Fruit fly (Drosophila melanogaster) whole organism, prepupa: ENCODE results near the gene kat-60L1.

ENCODE experiments used
- Blimp-1 ChIP-seq: fragments of 200-800 bp; sonication (Bioruptor generic); optimal IDR thresholded peaks from 3 replicates; lab custom pipeline; 2017; ENCODE audit warnings: missing biosample characterization, missing genetic modification characterization, mild to moderate bottlenecking, moderate library complexity, missing genetic modification reagents
- CG10631 ChIP-seq: fragments of 200-800 bp; sonication (Bioruptor generic); optimal IDR thresholded peaks from 2 replicates; lab custom pipeline; 2016; ENCODE audit warnings: missing biosample characterization, missing genetic modification characterization
- CG10669 ChIP-seq: fragments of 200-800 bp; sonication (Bioruptor generic); optimal IDR thresholded peaks from 3 replicates; lab custom pipeline; 2018; ENCODE audit warnings: missing biosample characterization, mild to moderate bottlenecking, missing genetic modification characterization, moderate library complexity
- CG11294 ChIP-seq: fragments of 200-800 bp; sonication (Bioruptor generic); IDR thresholded peaks from 2 replicates; pipeline ENCODE4 v1.3.6; 2022; ENCODE audit warnings: missing biosample characterization, missing genetic modification characterization
- CG11762 ChIP-seq: fragments of 200-800 bp; sonication (Bioruptor generic); optimal IDR thresholded peaks from 3 replicates; lab custom pipeline; 2016; ENCODE audit warnings: missing biosample characterization, missing genetic modification characterization; ENCODE audit not compliant: insufficient read depth
- CG11902 ChIP-seq: fragments of 200-800 bp; sonication (Bioruptor generic); optimal IDR thresholded peaks from 3 replicates; lab custom pipeline; 2016; ENCODE audit warnings: missing biosample characterization, missing genetic modification characterization
- CG15336 ChIP-seq: fragments of 200-800 bp; sonication (Bioruptor generic); IDR thresholded peaks from 2 replicates; pipeline ENCODE4 v1.3.6; 2022; ENCODE audit warnings: missing biosample characterization, missing genetic modification characterization
- CG16779 ChIP-seq: fragments of 200-800 bp; sonication (Bioruptor generic); optimal IDR thresholded peaks from 3 replicates; lab custom pipeline; 2017; ENCODE audit warnings: missing biosample characterization, mild to moderate bottlenecking, missing genetic modification characterization
- CG3032 ChIP-seq: fragments of 200-800 bp; optimal IDR thresholded peaks from 2 replicates; lab custom pipeline; 2019; ENCODE audit warnings: missing biosample characterization, mild to moderate bottlenecking, missing genetic modification characterization, moderate library complexity
- CG31627 ChIP-seq: fragments of 200-800 bp; sonication (Bioruptor generic); optimal IDR thresholded peaks from 3 replicates; lab custom pipeline; 2016; ENCODE audit warnings: missing biosample characterization, missing genetic modification characterization
- CG3919 ChIP-seq: fragments of 200-800 bp; sonication (Bioruptor generic); optimal IDR thresholded peaks from 3 replicates; lab custom pipeline; 2016; ENCODE audit warnings: missing biosample characterization, missing genetic modification characterization
- CG4318 ChIP-seq: fragments of 200-800 bp; sonication (Bioruptor generic); optimal IDR thresholded peaks from 3 replicates; lab custom pipeline; 2017; ENCODE audit warnings: missing biosample characterization, mild to moderate bottlenecking, missing genetic modification characterization
- CG6163 ChIP-seq: fragments of 200-800 bp; sonication (Bioruptor generic); IDR thresholded peaks from 3 replicates; pipeline ENCODE4 v1.3.6; 2022; ENCODE audit warnings: missing biosample characterization, missing genetic modification characterization
- CG6276 ChIP-seq: fragments of 200-800 bp; sonication (Bioruptor generic); optimal IDR thresholded peaks from 2 replicates; lab custom pipeline; 2017; ENCODE audit warnings: missing biosample characterization, mild to moderate bottlenecking, missing genetic modification characterization
- CG6792 ChIP-seq: fragments of 200-800 bp; sonication (Bioruptor generic); optimal IDR thresholded peaks from 3 replicates; lab custom pipeline; 2016; ENCODE audit warnings: missing biosample characterization, missing genetic modification characterization
- CG6808 ChIP-seq: fragments of 200-800 bp; sonication (Bioruptor generic); optimal IDR thresholded peaks from 3 replicates; lab custom pipeline; 2017; ENCODE audit warnings: missing biosample characterization, missing genetic modification characterization, mild to moderate bottlenecking, moderate library complexity, missing genetic modification reagents
- CG6854 ChIP-seq: fragments of 200-800 bp; sonication (Bioruptor generic); optimal IDR thresholded peaks from 2 replicates; lab custom pipeline; 2017; ENCODE audit warnings: missing biosample characterization, mild to moderate bottlenecking, missing genetic modification characterization
- CG7368 ChIP-seq: fragments of 200-800 bp; sonication (Bioruptor generic); optimal IDR thresholded peaks from 3 replicates; lab custom pipeline; 2016; ENCODE audit warnings: missing biosample characterization, missing genetic modification characterization
- CG8119 ChIP-seq: fragments of 200-800 bp; sonication (Bioruptor generic); IDR thresholded peaks from 3 replicates; pipeline ENCODE4 v1.3.6; 2022; ENCODE audit warnings: missing biosample characterization, missing genetic modification characterization
- CG8319 ChIP-seq: fragments of 200-800 bp; sonication (Bioruptor generic); optimal IDR thresholded peaks from 3 replicates; lab custom pipeline; 2016; ENCODE audit warnings: missing biosample characterization, missing genetic modification characterization
- CG9139 ChIP-seq: fragments of 200-800 bp; sonication (Bioruptor generic); optimal IDR thresholded peaks from 3 replicates; lab custom pipeline; 2017; ENCODE audit warnings: missing biosample characterization, mild to moderate bottlenecking, missing genetic modification characterization
- Eip75B ChIP-seq: fragments of 200-800 bp; sonication (Bioruptor generic); optimal IDR thresholded peaks from 3 replicates; lab custom pipeline; 2016; ENCODE audit warnings: missing biosample characterization, missing genetic modification characterization
- Eip78C ChIP-seq: fragments of 200-800 bp; sonication (Bioruptor generic); peaks from one replicate; lab custom pipeline; 2016; ENCODE audit warnings: missing biosample characterization, missing genetic modification characterization
- Eip93F ChIP-seq: fragments of 200-800 bp; sonication (Bioruptor generic); optimal IDR thresholded peaks from 2 replicates; lab custom pipeline; 2016; ENCODE audit warnings: missing biosample characterization, mild to moderate bottlenecking, missing genetic modification characterization
- Ets21C ChIP-seq: fragments of 200-800 bp; sonication (Bioruptor generic); optimal IDR thresholded peaks from 3 replicates; lab custom pipeline; 2016; ENCODE audit warnings: missing biosample characterization, missing genetic modification characterization
- Ets96B ChIP-seq: fragments of 200-800 bp; optimal IDR thresholded peaks from 2 replicates; lab custom pipeline; 2019; ENCODE audit warnings: missing biosample characterization, mild to moderate bottlenecking, missing genetic modification characterization, moderate library complexity
- Hr38 ChIP-seq: sonication (Bioruptor generic); optimal IDR thresholded peaks from 2 replicates; lab custom pipeline; 2016; ENCODE audit warnings: missing biosample characterization, missing genetic modification characterization
- Hr39 ChIP-seq: fragments of 200-800 bp; sonication (Bioruptor generic); optimal IDR thresholded peaks from 2 replicates; lab custom pipeline; 2016; ENCODE audit warnings: missing biosample characterization, missing genetic modification characterization
- Hr4 ChIP-seq: fragments of 200-800 bp; sonication (Bioruptor generic); optimal IDR thresholded peaks from 3 replicates; lab custom pipeline; 2016; ENCODE audit warnings: missing biosample characterization, missing genetic modification characterization
- Lpt ChIP-seq: fragments of 200-800 bp; sonication (Bioruptor generic); optimal IDR thresholded peaks from 3 replicates; lab custom pipeline; 2016; ENCODE audit warnings: missing biosample characterization, missing genetic modification characterization
- Met ChIP-seq: fragments of 200-800 bp; sonication (Bioruptor generic); optimal IDR thresholded peaks from 3 replicates; lab custom pipeline; 2016; ENCODE audit warnings: missing biosample characterization, missing genetic modification characterization
- OdsH ChIP-seq: fragments of 200-800 bp; sonication (Bioruptor generic); optimal IDR thresholded peaks from 3 replicates; lab custom pipeline; 2016; ENCODE audit warnings: missing biosample characterization, missing genetic modification characterization
- Sox102F ChIP-seq: fragments of 200-800 bp; sonication (Bioruptor generic); optimal IDR thresholded peaks from 2 replicates; lab custom pipeline; 2016; ENCODE audit warnings: missing biosample characterization, mild to moderate bottlenecking, missing genetic modification characterization
- Sox15 ChIP-seq: fragments of 200-800 bp; sonication (Bioruptor generic); optimal IDR thresholded peaks from 3 replicates; lab custom pipeline; 2016; ENCODE audit warnings: missing biosample characterization, missing genetic modification characterization
- achi ChIP-seq: fragments of 200-800 bp; sonication (Bioruptor generic); optimal IDR thresholded peaks from 3 replicates; lab custom pipeline; 2016; ENCODE audit warnings: missing biosample characterization, missing genetic modification characterization
- acj6 ChIP-seq: fragments of 200-800 bp; sonication (Bioruptor generic); optimal IDR thresholded peaks from 3 replicates; lab custom pipeline; 2016; ENCODE audit warnings: missing biosample characterization, missing genetic modification characterization
- cyc ChIP-seq: fragments of 200-800 bp; sonication (Bioruptor generic); optimal IDR thresholded peaks from 3 replicates; lab custom pipeline; 2016; ENCODE audit warnings: missing biosample characterization, missing genetic modification characterization
- dsx ChIP-seq: fragments of 200-800 bp; optimal IDR thresholded peaks from 3 replicates; lab custom pipeline; 2019; ENCODE audit warnings: missing biosample characterization, mild to moderate bottlenecking, missing genetic modification characterization, moderate library complexity; ENCODE audit not compliant: poor library complexity, severe bottlenecking
- eg ChIP-seq: fragments of 200-800 bp; sonication (Bioruptor generic); IDR thresholded peaks from 3 replicates; pipeline ENCODE4 v1.3.6; 2022; ENCODE audit warnings: missing biosample characterization, missing genetic modification characterization
- esn ChIP-seq: fragments of 200-800 bp; sonication (Bioruptor generic); optimal IDR thresholded peaks from 2 replicates; lab custom pipeline; 2016; ENCODE audit warnings: missing biosample characterization, mild to moderate bottlenecking, missing genetic modification characterization, moderate library complexity
- fd59A ChIP-seq: fragments of 200-800 bp; sonication (Bioruptor generic); optimal IDR thresholded peaks from 2 replicates; lab custom pipeline; 2017; ENCODE audit warnings: missing biosample characterization, mild to moderate bottlenecking, missing genetic modification characterization, missing genetic modification reagents
- fd85E ChIP-seq: fragments of 200-800 bp; sonication (Bioruptor generic); optimal IDR thresholded peaks from 3 replicates; lab custom pipeline; 2016; ENCODE audit warnings: missing biosample characterization, missing genetic modification characterization
- fkh ChIP-seq: fragments of 200-800 bp; sonication (Bioruptor generic); optimal IDR thresholded peaks from 3 replicates; lab custom pipeline; 2017; ENCODE audit warnings: missing biosample characterization, mild to moderate bottlenecking, missing genetic modification characterization, moderate library complexity
- pdm3 ChIP-seq: fragments of 200-800 bp; sonication (Bioruptor generic); optimal IDR thresholded peaks from 3 replicates; lab custom pipeline; 2016; ENCODE audit warnings: missing biosample characterization, missing genetic modification characterization
- salr ChIP-seq, 2 experiments: fragments of 200-800 bp; sonication (Bioruptor generic); optimal IDR thresholded peaks; 3 replicates each; lab custom pipeline; 2016 to 2018; ENCODE audit warnings: missing biosample characterization in 2 of 2, missing genetic modification characterization in 2 of 2, mild to moderate bottlenecking in 1 of 2
- spab ChIP-seq: fragments of 200-800 bp; sonication (Bioruptor generic); optimal IDR thresholded peaks from 2 replicates; lab custom pipeline; 2017; ENCODE audit warnings: missing biosample characterization, mild to moderate bottlenecking, missing genetic modification characterization, missing genetic modification reagents
- ss ChIP-seq, 2 experiments: fragments of 200-800 bp; sonication (Bioruptor generic); optimal IDR thresholded peaks; 2 replicates in 1 of 2; 3 replicates in 1 of 2; lab custom pipeline; 2017 to 2018; ENCODE audit warnings: mild to moderate bottlenecking in 2 of 2, missing biosample characterization in 2 of 2, missing genetic modification characterization in 2 of 2, moderate library complexity in 1 of 2
- svp ChIP-seq: fragments of 200-800 bp; sonication (Bioruptor generic); peaks from one replicate; lab custom pipeline; 2016; ENCODE audit warnings: missing biosample characterization, missing genetic modification characterization
- topi ChIP-seq: fragments of 200-800 bp; sonication (Bioruptor generic); optimal IDR thresholded peaks from 3 replicates; lab custom pipeline; 2016; ENCODE audit warnings: missing biosample characterization, missing genetic modification characterization
- vri ChIP-seq: fragments of 200-800 bp; sonication (Bioruptor generic); optimal IDR thresholded peaks from 3 replicates; lab custom pipeline; 2016; ENCODE audit warnings: missing biosample characterization, mild to moderate bottlenecking, missing genetic modification characterization

kat-60L1 gene

DNA sequence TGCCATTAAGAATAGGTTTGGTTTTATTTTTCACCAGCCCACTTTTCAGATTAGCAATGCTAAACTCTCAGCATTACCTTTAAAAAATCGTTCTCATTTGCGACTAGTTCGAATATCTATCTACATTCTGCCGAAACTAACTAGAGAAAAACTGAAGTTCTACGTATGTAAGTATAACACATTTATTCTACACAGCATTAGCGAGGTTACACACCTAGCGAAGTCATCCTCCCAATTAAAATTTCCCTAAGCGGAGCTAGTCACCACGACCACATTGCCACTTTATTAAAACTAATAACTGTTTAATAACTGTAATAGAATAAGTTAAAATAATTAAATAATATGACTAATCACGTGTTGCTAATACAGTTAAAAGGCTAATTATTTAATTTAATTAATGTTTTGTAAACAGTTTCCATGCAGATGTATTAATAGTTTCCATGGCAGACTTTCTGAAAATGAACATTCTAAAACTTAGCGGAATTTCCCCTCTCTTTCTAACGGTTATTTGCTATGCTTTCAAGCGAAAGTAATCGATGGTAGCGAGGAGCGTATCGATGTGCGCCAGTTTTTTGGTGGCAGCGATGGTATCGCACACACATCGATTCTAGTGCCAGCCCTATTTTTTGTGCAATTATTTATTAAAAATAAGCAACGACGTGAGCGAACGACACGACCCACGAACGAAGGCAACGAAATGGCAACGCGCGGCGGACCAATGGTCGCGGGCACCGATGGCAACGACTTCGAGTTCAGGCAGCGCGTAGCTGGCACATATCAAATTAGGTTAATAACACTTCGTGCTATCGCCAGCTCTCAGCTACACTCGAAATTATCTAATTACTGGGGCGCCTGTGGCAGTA is 2.6 kb upstream of the kat-60L1 start, which contains the start of gene jagn:
Gene jagn, plus strand, starts transcription at position 585 of the 863 bp plus-strand sequence.
- TF ChIP-seq salr (GFP tag; optimal IDR thresholded peaks at IDR 0.05; lab: Kevin White, UChicago) (no peak), Eip93F (no peak), Sox15 (GFP tag; lab: Kevin White, UChicago) (no peak), Sox102F (GFP tag; lab: Kevin White, UChicago) (peak; percentile 47), esn (GFP tag; lab: Kevin White, UChicago) (peak; percentile 72), CG11762 (no peak), CG6854 (GFP tag; lab: Kevin White, UChicago) (no peak), vri (GFP tag; lab: Kevin White, UChicago) (no peak), Lpt (GFP tag; lab: Kevin White, UChicago) (no peak), CG10669 (GFP tag; lab: Kevin White, UChicago) (no peak), eg (GFP tag; lab: Robert Waterston, UW) (0 out of 3 replicates have a peak, but pooled peaks have one; percentile 24), Blimp-1 (GFP tag; lab: Kevin White, UChicago) (peak; percentile 18), pdm3 (peak; percentile 26), CG11902 (GFP tag; lab: Kevin White, UChicago) (no peak), fkh (GFP tag; lab: Kevin White, UChicago) (no peak), CG3919 (peak; percentile 56), svp (GFP tag; lab: Kevin White, UChicago) (no peak), spab (no peak), CG6163 (GFP tag; lab: Robert Waterston, UW) (peak; percentile 54; the same call in 2 of the 3 replicates), Eip75B (GFP tag; lab: Kevin White, UChicago) (peak; percentile 40), Ets96B (tag; lab: Kevin White, UChicago) (no peak), CG11294 (no peak), CG8319 (GFP tag; lab: Kevin White, UChicago) (no peak), CG3032 (peak; percentile 20), ss (GFP tag; optimal IDR thresholded peaks at IDR 0.05; lab: Kevin White, UChicago) (no peak), CG31627 (GFP tag; lab: Kevin White, UChicago) (peak; percentile 73), CG6808 (GFP tag; lab: Kevin White, UChicago) (no peak), fd59A (GFP tag; lab: Kevin White, UChicago) (no peak), OdsH (GFP tag; lab: Kevin White, UChicago) (peak; percentile 43), dsx (no peak), CG9139 (GFP tag; lab: Kevin White, UChicago) (no peak), CG7368 (GFP tag; lab: Kevin White, UChicago) (no peak), fd85E (no peak), achi (peak; percentile 49), CG16779 (no peak), Hr38 (GFP tag; lab: Kevin White, UChicago) (no peak), CG4318 (no peak), topi (peak; percentile 45), cyc (GFP tag; lab: Kevin White, UChicago) (peak; percentile 54), CG8119 (GFP tag; lab: Robert Waterston, UW) (no peak), CG6276 (no peak), CG10631 (no peak), CG15336 (GFP tag; lab: Robert Waterston, UW) (0 out of 2 replicates have a peak, but pooled peaks have one; percentile 18), acj6 (GFP tag; lab: Kevin White, UChicago) (peak; percentile 15), Met (GFP tag; lab: Kevin White, UChicago) (peak; percentile 63), CG6792 (GFP tag; lab: Kevin White, UChicago) (no peak), Eip78C (peak; percentile 81), Hr39 (GFP tag; lab: Kevin White, UChicago) (peak; percentile 59), Ets21C (peak; percentile 49), Hr4 (GFP tag; lab: Kevin White, UChicago) (peak; percentile 30)
